Worm (Caenorhabditis elegans): ENCODE results near the gene nonu-1.

ce11 chrIII:4863127-4863526, 13.4 kb upstream of the nonu-1 start, which contains the start of gene coq-8:
- TF ChIP-seq lim-6 (tag; optimal IDR thresholded peaks at IDR 0.05): no peak
- TF ChIP-seq sox-4 (tag; optimal IDR thresholded peaks at IDR 0.05): no peak
- no peak for TF ChIP-seq dve-1 (tag; optimal IDR thresholded peaks at IDR 0.05)
- TF ChIP-seq nhr-11 (tag; optimal IDR thresholded peaks at IDR 0.05): no peak
- TF ChIP-seq unc-55 (GFP tag; optimal IDR thresholded peaks at IDR 0.05): no peak
- TF ChIP-seq ceh-48 (tag; optimal IDR thresholded peaks at IDR 0.05): no peak
- no peak for TF ChIP-seq sox-2 (GFP tag; IDR thresholded peaks at IDR 0.05)
